Fruit fly (Drosophila melanogaster) whole organism, wandering third instar larva: ENCODE data around the gene Srp19.

Experiments
- Abd-B ChIP-seq: fragments of >200 bp; optimal IDR thresholded peaks from 2 replicates; lab custom pipeline; 2017; ENCODE audit warnings: missing biosample characterization, missing genetic modification characterization
- CG32264 ChIP-seq: fragments of 200-800 bp; sonication (Bioruptor generic); optimal IDR thresholded peaks from 2 replicates; lab custom pipeline; 2016; ENCODE audit warnings: missing biosample characterization, missing genetic modification characterization
- CG9705 ChIP-seq: fragments of 200-800 bp; sonication (Bioruptor generic); optimal IDR thresholded peaks from 2 replicates; lab custom pipeline; 2018; ENCODE audit warnings: missing biosample characterization, mild to moderate bottlenecking, missing genetic modification characterization
- CrebA ChIP-seq: fragments of 200-800 bp; sonication (Bioruptor generic); optimal IDR thresholded peaks from 2 replicates; lab custom pipeline; 2016; ENCODE audit warnings: missing biosample characterization, mild to moderate bottlenecking, missing genetic modification characterization, borderline replicate concordance
- Dif ChIP-seq: fragments of 200-275, 200-300 bp; sonication (Bioruptor generic); optimal IDR thresholded peaks from 2 replicates; lab custom pipeline; 2018; ENCODE audit warnings: missing biosample characterization, missing genetic modification characterization; ENCODE audit not compliant: partially characterized antibody
- GATAd ChIP-seq: sonication (Bioruptor generic); optimal IDR thresholded peaks from 2 replicates; lab custom pipeline; 2016; ENCODE audit warnings: missing biosample characterization, missing genetic modification characterization
- HLH106 ChIP-seq: fragments of 200-800 bp; optimal IDR thresholded peaks from 3 replicates; lab custom pipeline; 2019; ENCODE audit warnings: missing biosample characterization, mild to moderate bottlenecking, missing genetic modification characterization, moderate library complexity
- Hnf4 ChIP-seq: fragments of 200-800 bp; sonication (Bioruptor generic); optimal IDR thresholded peaks from 2 replicates; lab custom pipeline; 2016; ENCODE audit warnings: missing biosample characterization, mild to moderate bottlenecking, missing genetic modification characterization
- Hr78 ChIP-seq: fragments of >200 bp; optimal IDR thresholded peaks from 2 replicates; lab custom pipeline; 2017; ENCODE audit warnings: missing biosample characterization, missing genetic modification characterization
- Hr83 ChIP-seq: fragments of 200-300 bp; sonication (Bioruptor generic); optimal IDR thresholded peaks from 2 replicates; lab custom pipeline; 2016; ENCODE audit warnings: missing biosample characterization, mild to moderate bottlenecking, missing genetic modification characterization, moderate library complexity; ENCODE audit not compliant: poor library complexity, severe bottlenecking
- Jra ChIP-seq: sonication (Bioruptor generic); optimal IDR thresholded peaks from 2 replicates; lab custom pipeline; 2016; ENCODE audit warnings: missing biosample characterization, missing genetic modification characterization
- Mio ChIP-seq: sonication (Bioruptor generic); optimal IDR thresholded peaks from 2 replicates; lab custom pipeline; 2016; ENCODE audit warnings: missing biosample characterization, missing genetic modification characterization
- Myc ChIP-seq: fragments of >200 bp; optimal IDR thresholded peaks from 2 replicates; lab custom pipeline; 2017
- OdsH ChIP-seq: fragments of 200-800 bp; sonication (Bioruptor generic); optimal IDR thresholded peaks from 2 replicates; lab custom pipeline; 2016; ENCODE audit warnings: missing biosample characterization, mild to moderate bottlenecking, missing genetic modification characterization
- Rel ChIP-seq, 2 experiments: fragments of 200-800 bp; sonication (Bioruptor generic) in 1 of 2; optimal IDR thresholded peaks; 2 replicates in 1 of 2; 3 replicates in 1 of 2; lab custom pipeline; 2016 to 2019; ENCODE audit warnings: mild to moderate bottlenecking in 2 of 2, missing biosample characterization in 2 of 2, missing genetic modification characterization in 2 of 2, moderate library complexity in 1 of 2
- Sp1 ChIP-seq: fragments of 200-800 bp; sonication (Bioruptor generic); optimal IDR thresholded peaks from 3 replicates; lab custom pipeline; 2019; ENCODE audit warnings: missing biosample characterization, mild to moderate bottlenecking, missing genetic modification characterization, moderate library complexity
- Vsx2 ChIP-seq: fragments of 200-300, 225-300 bp; sonication (Bioruptor generic); optimal IDR thresholded peaks from 2 replicates; lab custom pipeline; 2018; ENCODE audit warnings: missing biosample characterization, missing genetic modification characterization; ENCODE audit not compliant: partially characterized antibody
- br ChIP-seq: fragments of 200-800 bp; sonication (Bioruptor generic); optimal IDR thresholded peaks from 2 replicates; lab custom pipeline; 2016; ENCODE audit warnings: missing biosample characterization, missing genetic modification characterization
- brk ChIP-seq: fragments of 200-800 bp; sonication (Bioruptor generic); optimal IDR thresholded peaks from 2 replicates; lab custom pipeline; 2016; ENCODE audit warnings: missing biosample characterization, mild to moderate bottlenecking, missing genetic modification characterization
- dl ChIP-seq, 2 experiments: fragments of 175-275, 200-275 bp in 1 of 2; fragments of 200-275 bp in 1 of 2; sonication (Bioruptor generic); optimal IDR thresholded peaks; lab custom pipeline; 2018; ENCODE audit warnings: mild to moderate bottlenecking in 2 of 2, missing biosample characterization in 2 of 2, missing genetic modification characterization in 2 of 2, moderate library complexity in 2 of 2; ENCODE audit not compliant: partially characterized antibody in 2 of 2, insufficient read depth in 1 of 2
- dsf ChIP-seq: sonication (Bioruptor generic); optimal IDR thresholded peaks from 2 replicates; lab custom pipeline; 2016; ENCODE audit warnings: missing biosample characterization, missing genetic modification characterization, borderline replicate concordance
- ey ChIP-seq: fragments of 200-800 bp; sonication (Bioruptor generic); optimal IDR thresholded peaks from 2 replicates; lab custom pipeline; 2016; ENCODE audit warnings: missing biosample characterization, missing genetic modification characterization
- foxo ChIP-seq, 2 experiments: fragments of 200-800 bp; sonication (Bioruptor generic); optimal IDR thresholded peaks; 2 replicates in 1 of 2; 3 replicates in 1 of 2; lab custom pipeline; 2016 to 2017; ENCODE audit warnings: missing biosample characterization in 2 of 2, missing genetic modification characterization in 2 of 2
- fru ChIP-seq: fragments of 200-800 bp; sonication (Bioruptor generic); optimal IDR thresholded peaks from 3 replicates; lab custom pipeline; 2016; ENCODE audit warnings: missing biosample characterization, mild to moderate bottlenecking, missing genetic modification characterization
- jim ChIP-seq: fragments of 175-275, 200-325 bp; sonication (Bioruptor generic); optimal IDR thresholded peaks from 2 replicates; lab custom pipeline; 2016; ENCODE audit warnings: missing biosample characterization, mild to moderate bottlenecking, missing genetic modification characterization
- lola ChIP-seq: fragments of >200 bp; optimal IDR thresholded peaks from 2 replicates; lab custom pipeline; 2017; ENCODE audit warnings: missing biosample characterization, missing genetic modification characterization
- pan ChIP-seq: fragments of >200 bp; optimal IDR thresholded peaks from 2 replicates; lab custom pipeline; 2017
- psq ChIP-seq: fragments of 200-800 bp; sonication (Bioruptor generic); optimal IDR thresholded peaks from 3 replicates; lab custom pipeline; 2017; ENCODE audit warnings: missing biosample characterization, mild to moderate bottlenecking, missing genetic modification characterization, moderate library complexity
- rgr ChIP-seq: fragments of 200-800 bp; sonication (Bioruptor generic); optimal IDR thresholded peaks from 3 replicates; lab custom pipeline; 2016; ENCODE audit warnings: missing biosample characterization, mild to moderate bottlenecking, missing genetic modification characterization
- sage ChIP-seq: fragments of 200-800 bp; sonication (Bioruptor generic); optimal IDR thresholded peaks from 2 replicates; lab custom pipeline; 2016; ENCODE audit warnings: missing biosample characterization, mild to moderate bottlenecking, missing genetic modification characterization
- sv ChIP-seq: fragments of 200-800 bp; sonication (Bioruptor generic); optimal IDR thresholded peaks from 3 replicates; lab custom pipeline; 2016; ENCODE audit warnings: missing biosample characterization, missing genetic modification characterization
- tai ChIP-seq: sonication (Bioruptor generic); optimal IDR thresholded peaks from 2 replicates; lab custom pipeline; 2016; ENCODE audit warnings: missing biosample characterization, missing genetic modification characterization
- usp ChIP-seq: fragments of >200 bp; optimal IDR thresholded peaks from 2 replicates; lab custom pipeline; 2017; ENCODE audit warnings: missing biosample characterization, missing genetic modification characterization
- woc ChIP-seq: sonication (Bioruptor generic); optimal IDR thresholded peaks from 2 replicates; lab custom pipeline; 2016; ENCODE audit warnings: missing biosample characterization, mild to moderate bottlenecking, missing genetic modification characterization

Gene Srp19

DNA sequence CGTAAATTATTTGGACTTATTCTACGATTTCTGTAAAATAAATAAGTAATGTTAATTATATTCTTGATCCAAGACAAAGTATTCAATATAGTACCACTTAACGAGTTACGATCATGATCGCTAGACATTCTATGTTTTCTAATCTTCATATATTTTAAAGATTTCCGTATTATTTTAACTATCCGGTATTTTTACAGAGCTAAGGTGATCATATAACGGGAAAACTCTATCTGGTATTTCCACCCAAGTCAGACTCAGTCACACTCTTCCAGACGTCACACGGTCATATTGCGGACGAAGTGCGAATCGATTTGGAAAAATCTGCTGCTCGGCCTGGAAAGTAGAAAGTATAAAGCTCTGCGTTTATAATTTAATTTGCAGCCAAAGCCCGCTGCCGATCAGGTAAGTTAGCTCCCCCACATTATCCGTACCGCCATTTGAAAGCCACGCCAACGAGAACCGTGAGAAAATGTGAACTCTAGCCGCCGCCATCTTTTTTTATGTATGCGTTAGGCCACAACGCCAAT, 8.6 kb downstream of the Srp19 start, which contains the start of the genes lark and eco:
Gene lark, plus strand, starts transcription at position 51 of the 527 bp plus-strand sequence.
Gene eco, minus strand, starts transcription at position 125 of the 527 bp plus-strand sequence.
- TF ChIP-seq Rel (GFP tag; optimal IDR thresholded peaks at IDR 0.05; lab: Kevin White, UChicago) (no peak), Rel (tag; optimal IDR thresholded peaks at IDR 0.05; lab: Kevin White, UChicago) (peak; percentile 20), Mio (GFP tag; lab: Kevin White, UChicago) (no peak), Hr83 (GFP tag; lab: Kevin White, UChicago) (peak; percentile 12), pan (lab: Kevin White, UChicago) (no peak), Sp1 (peak; percentile 26), Jra (GFP tag; lab: Kevin White, UChicago) (no peak)

DNA sequence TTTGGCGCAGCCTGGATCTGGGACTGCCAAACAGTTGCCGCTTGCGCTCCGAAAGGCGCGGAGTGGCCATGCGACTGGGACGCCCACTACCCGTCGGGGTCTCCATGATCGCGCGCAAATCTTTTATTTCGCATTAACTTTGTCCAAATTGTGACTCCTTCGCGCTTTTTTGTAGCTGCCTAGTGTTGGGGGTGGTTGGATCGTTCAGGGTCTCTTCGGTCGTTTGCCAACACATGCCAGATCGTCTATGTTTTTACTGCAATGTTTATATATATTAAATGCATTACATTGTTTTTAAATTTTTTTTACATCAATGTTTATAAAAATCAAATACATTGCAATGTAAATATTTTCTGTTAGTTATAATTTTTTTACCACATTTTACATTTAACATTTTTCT, 9.0 kb downstream of the Srp19 start:
- no peak for TF ChIP-seq tai (GFP tag; lab: Kevin White, UChicago)
- no peak for TF ChIP-seq br (GFP tag; lab: Kevin White, UChicago)
- TF ChIP-seq Myc (lab: Kevin White, UChicago), result no peak
- TF ChIP-seq brk (GFP tag; lab: Kevin White, UChicago), result no peak
- TF ChIP-seq jim (GFP tag; lab: Kevin White, UChicago), result no peak
- no peak for TF ChIP-seq pan (lab: Kevin White, UChicago)
- no peak for TF ChIP-seq CrebA (GFP tag; lab: Kevin White, UChicago)
- no peak for TF ChIP-seq woc
- no peak for TF ChIP-seq usp
- no peak for TF ChIP-seq fru (GFP tag; lab: Kevin White, UChicago)
- TF ChIP-seq GATAd (GFP tag; lab: Kevin White, UChicago), result no peak
- TF ChIP-seq foxo (GFP tag; optimal IDR thresholded peaks at IDR 0.05; lab: Kevin White, UChicago), result no peak
- no peak for TF ChIP-seq lola (GFP tag; lab: Kevin White, UChicago)
- peak; percentile 7 for TF ChIP-seq CG9705 (GFP tag; lab: Kevin White, UChicago)
- TF ChIP-seq psq (GFP tag; lab: Kevin White, UChicago), result no peak
- no peak for TF ChIP-seq Sp1
- no peak for TF ChIP-seq Abd-B (GFP tag; lab: Kevin White, UChicago)
- no peak for TF ChIP-seq dl (GFP tag; optimal IDR thresholded peaks at IDR 0.05; lab: Kevin White, UChicago; ENCODE audit: insufficient read depth in 1 of 2, partially characterized antibody in 2 of 2)
- no peak for TF ChIP-seq Hr78
- no peak for TF ChIP-seq CG32264 (GFP tag; lab: Kevin White, UChicago)
- no peak for TF ChIP-seq Hnf4 (GFP tag; lab: Kevin White, UChicago)
- no peak for TF ChIP-seq Vsx2
- no peak for TF ChIP-seq dsf
- no peak for TF ChIP-seq Dif
- TF ChIP-seq HLH106, result peak; percentile 6
- TF ChIP-seq Mio (GFP tag; lab: Kevin White, UChicago), result no peak
- no peak for TF ChIP-seq sv (GFP tag; lab: Kevin White, UChicago)
- TF ChIP-seq Jra (GFP tag; lab: Kevin White, UChicago), result no peak
- peak; percentile 63 for TF ChIP-seq rgr (GFP tag; lab: Kevin White, UChicago)
- TF ChIP-seq OdsH (GFP tag; lab: Kevin White, UChicago), result peak; percentile 12

DNA sequence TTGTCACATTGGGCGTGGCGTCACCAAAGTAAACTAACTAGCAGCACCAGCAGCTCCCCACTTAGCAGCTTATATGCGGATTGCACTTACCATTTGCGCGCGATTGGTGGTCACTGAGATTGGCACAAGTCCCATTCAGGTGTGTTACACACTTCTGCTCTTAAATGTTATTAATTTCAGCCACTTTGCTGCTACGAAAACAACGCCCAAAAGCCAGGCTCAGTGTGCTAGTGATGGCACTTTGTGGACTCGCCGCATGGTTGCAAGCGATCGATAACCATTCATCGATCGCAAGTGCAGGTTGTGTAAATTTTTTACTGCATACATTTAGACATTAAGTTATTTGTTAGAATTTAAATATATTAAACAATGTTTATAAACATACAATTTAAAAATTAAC, 12.8 kb downstream of the Srp19 start, which contains the start of the genes wrm1 and wrm2:
Gene wrm1, minus strand, starts transcription at position 237 of the 400 bp plus-strand sequence.
Gene wrm2, minus strand, starts transcription at position 237 of the 400 bp plus-strand sequence.
- TF ChIP-seq jim (GFP tag; lab: Kevin White, UChicago) (no peak), sv (GFP tag; lab: Kevin White, UChicago) (peak; percentile 2), ey (GFP tag; lab: Kevin White, UChicago) (no peak), rgr (GFP tag; lab: Kevin White, UChicago) (peak; percentile 62), Rel (GFP tag; optimal IDR thresholded peaks at IDR 0.05; lab: Kevin White, UChicago) (no peak), Rel (tag; optimal IDR thresholded peaks at IDR 0.05; lab: Kevin White, UChicago) (peak; percentile 2), Hnf4 (GFP tag; lab: Kevin White, UChicago) (no peak), brk (GFP tag; lab: Kevin White, UChicago) (no peak), Sp1 (peak; percentile 17), Hr83 (GFP tag; lab: Kevin White, UChicago) (peak; percentile 53), sage (GFP tag; lab: Kevin White, UChicago) (no peak)
